Worm (Caenorhabditis elegans) whole organism, late embryonic: Measurements from ENCODE around the gene R107.9.

Experiments
- ama-1 ChIP-seq: fragments of 150-350 bp; optimal IDR thresholded peaks from 2 replicates; lab custom pipeline; 2014
- ceh-14 ChIP-seq: sonication (generic microtip); optimal IDR thresholded peaks from 2 replicates; lab custom pipeline; 2016; ENCODE audit warnings: missing genotype, missing genetic modification characterization, missing compliant biosample characterization
- ceh-6 ChIP-seq: fragments of 200-800 bp; sonication (Bioruptor generic); optimal IDR thresholded peaks from 2 replicates; lab custom pipeline; 2018; ENCODE audit warnings: mild to moderate bottlenecking, missing genetic modification characterization, missing compliant biosample characterization
- elt-2 ChIP-seq: sonication (generic microtip); optimal IDR thresholded peaks from 2 replicates; lab custom pipeline; 2016; ENCODE audit warnings: missing genetic modification reagents, missing genetic modification characterization, missing compliant biosample characterization
- fax-1 ChIP-seq: sonication (generic microtip); optimal IDR thresholded peaks from 2 replicates; lab custom pipeline; 2016; ENCODE audit warnings: missing genotype, missing genetic modification characterization, missing compliant biosample characterization
- nhr-11 ChIP-seq: fragments of 150-350 bp; optimal IDR thresholded peaks from 2 replicates; lab custom pipeline; 2014; ENCODE audit warnings: missing biosample characterization, missing genetic modification characterization
- nhr-232 ChIP-seq: sonication (generic microtip); optimal IDR thresholded peaks from 2 replicates; lab custom pipeline; 2016; ENCODE audit warnings: missing genetic modification characterization, missing compliant biosample characterization
- sox-4 ChIP-seq: sonication (generic microtip); optimal IDR thresholded peaks from 2 replicates; lab custom pipeline; 2017; ENCODE audit warnings: mild to moderate bottlenecking, missing genetic modification characterization, inconsistent platforms, missing compliant biosample characterization
- unc-3 ChIP-seq, 2 experiments: fragments of 200-800 bp in 1 of 2; sonication (Bioruptor generic) in 1 of 2; sonication (generic microtip) in 1 of 2; conservative IDR thresholded peaks in 1 of 2; optimal IDR thresholded peaks in 1 of 2; 2 replicates each; pipeline versions ENCODE4 v1.3.6 to Lab custom; 2016 to 2022; ENCODE audit warnings: missing compliant biosample characterization in 2 of 2, missing genetic modification characterization in 2 of 2, missing genetic modification reagents in 1 of 2
- unc-42 ChIP-seq: sonication (generic microtip); optimal IDR thresholded peaks from 2 replicates; lab custom pipeline; 2016; ENCODE audit warnings: missing genotype, missing genetic modification characterization, missing compliant biosample characterization
- unc-55 ChIP-seq: sonication (generic microtip); optimal IDR thresholded peaks from 2 replicates; lab custom pipeline; 2017; ENCODE audit warnings: missing biosample characterization, missing genetic modification reagents, missing genetic modification characterization

- TF ChIP-seq fax-1 (tag; lab: Kevin White, UChicago), result no peak
- TF ChIP-seq nhr-232 (tag; lab: Kevin White, UChicago), result no peak
- no peak for TF ChIP-seq nhr-11
- no peak for TF ChIP-seq elt-2 (tag; lab: Kevin White, UChicago)
- TF ChIP-seq unc-55 (GFP tag; lab: Kevin White, UChicago), result peak; percentile 89
- no peak for TF ChIP-seq sox-4 (tag; lab: Kevin White, UChicago)
- TF ChIP-seq unc-3 (GFP tag; conservative IDR thresholded peaks at IDR 0.05; lab: Robert Waterston, UW), result no peak
- no peak for TF ChIP-seq unc-3 (tag; optimal IDR thresholded peaks at IDR 0.05; lab: Kevin White, UChicago)
- no peak for TF ChIP-seq unc-42 (tag; lab: Kevin White, UChicago)
- TF ChIP-seq ama-1 (lab: Kevin White, UChicago), result peak; percentile 49
- no peak for TF ChIP-seq ceh-14 (tag; lab: Kevin White, UChicago)
- TF ChIP-seq ceh-6, result no peak
Measured at ce11 chrIII:9051119-9051597, 13.4 kb downstream of the R107.9 start.
